Worm (Caenorhabditis elegans): ENCODE results near the gene Y75B7AR.1.

Gene Y75B7AR.1

DNA sequence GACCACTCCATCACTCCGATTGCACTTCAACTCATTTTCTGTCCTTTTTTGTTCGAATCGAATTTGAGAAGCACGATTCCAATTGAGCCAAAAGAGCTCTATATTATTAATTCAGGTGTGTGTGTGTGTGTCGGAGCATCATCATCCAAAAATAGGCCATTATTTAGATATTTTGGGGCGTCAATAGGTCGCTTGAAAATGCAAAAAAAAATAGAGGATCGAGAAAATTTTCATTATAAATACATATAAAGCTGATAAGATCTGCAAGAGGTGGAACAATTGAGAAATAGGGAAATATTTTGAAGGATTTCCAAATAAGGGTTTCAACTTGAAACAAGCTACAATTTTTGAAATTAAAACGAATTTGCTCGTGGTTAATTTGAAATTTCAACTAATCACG, at the start of gene Y75B7AR.1:
Gene Y75B7AR.1 (minus strand): TSS at position 101 of the 400 bp plus-strand sequence.
- TF ChIP-seq flt-1 (GFP tag; IDR thresholded peaks at IDR 0.05) = no peak
- TF ChIP-seq tbx-11 (GFP tag; IDR thresholded peaks at IDR 0.05) = no peak
- no peak for TF ChIP-seq ceh-36 (tag; optimal IDR thresholded peaks at IDR 0.05)
- no peak for TF ChIP-seq F13C5.2 (tag; optimal IDR thresholded peaks at IDR 0.05)
- no peak for TF ChIP-seq sea-1 (GFP tag; conservative IDR thresholded peaks at IDR 0.05)
- no peak for TF ChIP-seq aly-1 (tag; optimal IDR thresholded peaks at IDR 0.05)
- TF ChIP-seq tbx-37 (GFP tag; conservative IDR thresholded peaks at IDR 0.05) = no peak
- TF ChIP-seq pes-1 (GFP tag; IDR thresholded peaks at IDR 0.05) = no peak
- TF ChIP-seq hmbx-1 (tag; optimal IDR thresholded peaks at IDR 0.05) = no peak
- TF ChIP-seq ceh-13 (GFP tag; optimal IDR thresholded peaks at IDR 0.05) = no peak
- no peak for TF ChIP-seq hnd-1 (tag; optimal IDR thresholded peaks at IDR 0.05)
- no peak for TF ChIP-seq tra-4 (tag; optimal IDR thresholded peaks at IDR 0.05)
- no peak for TF ChIP-seq B0310.2 (tag; optimal IDR thresholded peaks at IDR 0.05)
- no peak for TF ChIP-seq ets-7 (tag; optimal IDR thresholded peaks at IDR 0.05)
- TF ChIP-seq ama-1 (optimal IDR thresholded peaks at IDR 0.05) = no peak
- no peak for TF ChIP-seq hmg-4 (GFP tag; optimal IDR thresholded peaks at IDR 0.05)
- TF ChIP-seq scrt-1 (GFP tag; IDR thresholded peaks at IDR 0.05) = no peak

DNA sequence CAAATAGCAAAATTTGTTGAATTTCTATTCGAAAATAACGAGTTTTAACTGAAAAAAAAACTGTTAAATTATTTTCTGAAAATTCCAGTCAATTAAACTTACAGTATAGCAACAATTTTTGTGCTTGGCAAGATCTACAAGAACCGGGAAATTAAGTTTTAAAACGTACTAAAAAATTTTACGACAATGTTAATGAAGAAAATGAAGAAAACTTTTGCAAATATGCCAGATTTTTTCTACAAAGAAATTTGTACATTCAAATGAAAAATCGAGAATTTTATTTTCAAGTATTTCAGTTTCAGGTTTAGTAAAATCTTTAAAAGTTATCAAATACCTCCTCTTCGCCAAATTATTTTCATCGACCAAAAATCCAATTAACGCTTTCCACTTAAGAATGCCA, 49.2 kb upstream of the Y75B7AR.1 start, which contains the start of gene cnc-11:
Gene cnc-11 (plus strand): TSS at position 301 of the 400 bp plus-strand sequence.
- TF ChIP-seq ets-7 (tag; optimal IDR thresholded peaks at IDR 0.05) (no peak), B0310.2 (tag; optimal IDR thresholded peaks at IDR 0.05) (no peak), F13C5.2 (tag; optimal IDR thresholded peaks at IDR 0.05) (no peak), hmg-4 (GFP tag; optimal IDR thresholded peaks at IDR 0.05) (no peak), tra-4 (tag; optimal IDR thresholded peaks at IDR 0.05) (no peak)

DNA sequence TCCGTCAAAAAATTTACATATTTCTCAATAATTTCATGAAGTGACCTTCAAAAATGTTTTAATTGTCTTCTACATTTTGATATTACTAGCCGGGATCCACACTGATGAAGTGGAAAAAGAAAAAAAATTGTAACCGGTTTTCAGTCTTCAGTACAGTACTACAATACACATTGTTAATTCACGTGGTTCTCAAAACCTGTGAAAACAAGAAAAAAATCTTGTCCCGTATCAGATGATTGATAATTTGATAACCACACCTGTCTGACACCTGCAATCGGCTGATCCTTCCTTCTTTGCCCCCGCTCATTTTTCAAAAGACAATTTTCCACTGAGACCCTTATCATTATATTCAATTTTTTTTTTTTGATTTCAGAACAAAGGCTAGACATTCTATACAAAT, 46.0 kb upstream of the Y75B7AR.1 start, which contains the start of gene R09B5.11:
Gene R09B5.11 (plus strand): TSS at position 374 of the 400 bp plus-strand sequence.
- no peak for TF ChIP-seq B0310.2 (tag; optimal IDR thresholded peaks at IDR 0.05)
- TF ChIP-seq ama-1 (optimal IDR thresholded peaks at IDR 0.05) = no peak
- no peak for TF ChIP-seq F13C5.2 (tag; optimal IDR thresholded peaks at IDR 0.05)
- TF ChIP-seq ceh-13 (GFP tag; optimal IDR thresholded peaks at IDR 0.05) = no peak
- no peak for TF ChIP-seq aly-1 (tag; optimal IDR thresholded peaks at IDR 0.05)
- no peak for TF ChIP-seq hmg-4 (GFP tag; optimal IDR thresholded peaks at IDR 0.05)
- no peak for TF ChIP-seq tbx-11 (GFP tag; IDR thresholded peaks at IDR 0.05)
- no peak for TF ChIP-seq ceh-36 (tag; optimal IDR thresholded peaks at IDR 0.05)
- TF ChIP-seq ets-7 (tag; optimal IDR thresholded peaks at IDR 0.05) = no peak
- TF ChIP-seq tra-4 (tag; optimal IDR thresholded peaks at IDR 0.05) = no peak
- TF ChIP-seq tbx-37 (GFP tag; conservative IDR thresholded peaks at IDR 0.05) = no peak
- no peak for TF ChIP-seq sea-1 (GFP tag; conservative IDR thresholded peaks at IDR 0.05)
- TF ChIP-seq scrt-1 (GFP tag; IDR thresholded peaks at IDR 0.05) = no peak
- no peak for TF ChIP-seq flt-1 (GFP tag; IDR thresholded peaks at IDR 0.05)
- no peak for TF ChIP-seq hnd-1 (tag; optimal IDR thresholded peaks at IDR 0.05)
- TF ChIP-seq pes-1 (GFP tag; IDR thresholded peaks at IDR 0.05) = no peak
- no peak for TF ChIP-seq hmbx-1 (tag; optimal IDR thresholded peaks at IDR 0.05)

DNA sequence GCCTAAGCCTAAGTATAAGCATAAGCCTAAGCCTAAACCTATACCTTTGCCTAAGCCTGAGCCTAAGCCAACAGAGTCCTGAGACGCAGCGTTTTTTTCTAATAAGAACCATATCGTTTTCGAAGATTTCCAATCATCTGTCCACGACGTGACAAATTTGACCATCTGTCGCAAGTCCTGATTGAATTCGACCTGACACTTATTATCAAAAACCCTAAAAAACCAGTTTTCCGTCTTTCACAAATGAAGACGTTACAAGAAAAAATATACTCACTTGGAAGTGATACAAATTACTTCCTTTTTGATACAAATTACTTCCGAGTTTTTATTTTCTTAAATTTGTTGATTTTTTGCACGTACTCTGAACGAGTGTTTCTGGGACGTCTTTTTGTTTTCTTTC, 45.4 kb upstream of the Y75B7AR.1 start:
- TF ChIP-seq ets-7 (tag; optimal IDR thresholded peaks at IDR 0.05) (no peak), ceh-13 (GFP tag; optimal IDR thresholded peaks at IDR 0.05) (no peak), hmbx-1 (tag; optimal IDR thresholded peaks at IDR 0.05) (no peak), tbx-37 (GFP tag; conservative IDR thresholded peaks at IDR 0.05) (no peak)

DNA sequence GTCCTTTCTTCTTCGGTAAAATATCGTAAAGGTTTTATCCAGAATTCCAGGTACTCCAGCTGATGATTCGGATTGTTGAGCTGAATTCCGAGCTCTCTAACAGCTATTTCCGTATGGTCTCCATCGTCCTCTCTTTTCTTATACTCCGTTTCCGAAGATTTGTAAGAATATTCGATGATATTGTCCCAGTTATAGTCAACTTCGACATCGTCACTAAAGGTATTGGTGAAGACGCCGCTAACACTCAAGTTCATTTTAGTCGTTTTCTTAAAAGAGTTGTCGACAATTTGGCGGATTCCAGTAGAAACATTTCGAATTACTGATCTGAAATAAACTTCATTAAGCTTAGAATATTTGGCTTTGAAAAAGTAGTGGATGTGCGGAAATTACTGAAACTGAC, 42.3 kb upstream of the Y75B7AR.1 start:
- TF ChIP-seq pes-1 (GFP tag; IDR thresholded peaks at IDR 0.05) = no peak
- no peak for TF ChIP-seq ceh-36 (tag; optimal IDR thresholded peaks at IDR 0.05)
- TF ChIP-seq scrt-1 (GFP tag; IDR thresholded peaks at IDR 0.05) = no peak
- TF ChIP-seq tra-4 (tag; optimal IDR thresholded peaks at IDR 0.05) = no peak
- TF ChIP-seq tbx-11 (GFP tag; IDR thresholded peaks at IDR 0.05) = no peak
- TF ChIP-seq flt-1 (GFP tag; IDR thresholded peaks at IDR 0.05) = no peak
- no peak for TF ChIP-seq B0310.2 (tag; optimal IDR thresholded peaks at IDR 0.05)
- TF ChIP-seq sea-1 (GFP tag; conservative IDR thresholded peaks at IDR 0.05) = no peak
- no peak for TF ChIP-seq tbx-37 (GFP tag; conservative IDR thresholded peaks at IDR 0.05)
- TF ChIP-seq ama-1 (optimal IDR thresholded peaks at IDR 0.05) = no peak
- no peak for TF ChIP-seq ceh-13 (GFP tag; optimal IDR thresholded peaks at IDR 0.05)
- TF ChIP-seq hmbx-1 (tag; optimal IDR thresholded peaks at IDR 0.05) = no peak
- no peak for TF ChIP-seq hnd-1 (tag; optimal IDR thresholded peaks at IDR 0.05)
- no peak for TF ChIP-seq aly-1 (tag; optimal IDR thresholded peaks at IDR 0.05)
- TF ChIP-seq hmg-4 (GFP tag; optimal IDR thresholded peaks at IDR 0.05) = no peak
- TF ChIP-seq F13C5.2 (tag; optimal IDR thresholded peaks at IDR 0.05) = no peak
- TF ChIP-seq ets-7 (tag; optimal IDR thresholded peaks at IDR 0.05) = no peak

DNA sequence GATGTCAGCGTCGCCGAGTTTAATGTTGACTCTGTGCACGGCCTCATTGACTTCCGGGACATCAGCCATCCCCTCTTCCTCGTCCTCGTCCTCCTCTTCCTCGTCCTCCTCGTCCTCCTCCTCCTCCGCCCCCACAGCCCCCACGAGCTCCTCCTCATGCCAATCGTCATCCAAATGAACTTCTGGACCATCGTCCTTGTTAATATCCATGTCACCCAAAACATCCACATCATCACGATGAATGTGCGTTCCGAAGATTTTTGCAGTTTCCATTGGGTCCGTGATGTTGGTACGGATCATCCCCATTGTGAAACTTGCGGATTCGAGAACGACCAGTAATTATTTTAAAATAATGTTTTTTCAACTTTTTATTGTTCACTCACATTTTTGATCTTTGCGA, 41.6 kb upstream of the Y75B7AR.1 start:
- no peak for TF ChIP-seq scrt-1 (GFP tag; IDR thresholded peaks at IDR 0.05)
- TF ChIP-seq aly-1 (tag; optimal IDR thresholded peaks at IDR 0.05) = no peak
- TF ChIP-seq ceh-13 (GFP tag; optimal IDR thresholded peaks at IDR 0.05) = no peak
- TF ChIP-seq ets-7 (tag; optimal IDR thresholded peaks at IDR 0.05) = no peak
- TF ChIP-seq tbx-37 (GFP tag; conservative IDR thresholded peaks at IDR 0.05) = no peak
- TF ChIP-seq sea-1 (GFP tag; conservative IDR thresholded peaks at IDR 0.05) = no peak
- TF ChIP-seq tbx-11 (GFP tag; IDR thresholded peaks at IDR 0.05) = no peak
- TF ChIP-seq hnd-1 (tag; optimal IDR thresholded peaks at IDR 0.05) = no peak
- no peak for TF ChIP-seq ceh-36 (tag; optimal IDR thresholded peaks at IDR 0.05)

DNA sequence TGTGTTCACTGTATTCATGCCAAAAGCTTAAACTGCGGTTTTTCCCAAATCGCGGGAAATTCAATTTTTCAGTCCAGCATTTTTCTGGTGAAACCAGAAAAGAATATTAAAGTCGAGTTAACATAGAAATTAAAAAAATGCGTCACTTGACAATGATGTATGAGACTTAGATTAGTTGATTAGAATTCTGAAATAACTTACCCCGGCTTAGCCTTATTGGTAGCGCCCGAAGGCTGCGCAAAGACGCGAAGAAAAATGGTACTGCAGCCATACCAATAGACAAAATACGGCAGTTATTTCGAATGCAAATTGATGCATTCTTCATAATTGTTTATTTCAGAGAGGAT, 40.6 kb upstream of the Y75B7AR.1 start:
- TF ChIP-seq tbx-37 (GFP tag; conservative IDR thresholded peaks at IDR 0.05) = no peak
- TF ChIP-seq F13C5.2 (tag; optimal IDR thresholded peaks at IDR 0.05) = no peak
- no peak for TF ChIP-seq pes-1 (GFP tag; IDR thresholded peaks at IDR 0.05)
- TF ChIP-seq ceh-13 (GFP tag; optimal IDR thresholded peaks at IDR 0.05) = no peak
- no peak for TF ChIP-seq tbx-11 (GFP tag; IDR thresholded peaks at IDR 0.05)
- TF ChIP-seq flt-1 (GFP tag; IDR thresholded peaks at IDR 0.05) = no peak
- no peak for TF ChIP-seq aly-1 (tag; optimal IDR thresholded peaks at IDR 0.05)
- no peak for TF ChIP-seq sea-1 (GFP tag; conservative IDR thresholded peaks at IDR 0.05)
- no peak for TF ChIP-seq ets-7 (tag; optimal IDR thresholded peaks at IDR 0.05)
- TF ChIP-seq hmg-4 (GFP tag; optimal IDR thresholded peaks at IDR 0.05) = no peak
- TF ChIP-seq scrt-1 (GFP tag; IDR thresholded peaks at IDR 0.05) = no peak
- no peak for TF ChIP-seq hmbx-1 (tag; optimal IDR thresholded peaks at IDR 0.05)
- TF ChIP-seq hnd-1 (tag; optimal IDR thresholded peaks at IDR 0.05) = no peak
- TF ChIP-seq tra-4 (tag; optimal IDR thresholded peaks at IDR 0.05) = no peak
- no peak for TF ChIP-seq B0310.2 (tag; optimal IDR thresholded peaks at IDR 0.05)
- TF ChIP-seq ama-1 (optimal IDR thresholded peaks at IDR 0.05) = no peak
- no peak for TF ChIP-seq ceh-36 (tag; optimal IDR thresholded peaks at IDR 0.05)
